Worm (Caenorhabditis elegans) whole organism, young adult: ENCODE measurements around the gene C46A5.6.

ENCODE experiments used
- B0035.1 ChIP-seq: sonication (generic microtip); optimal IDR thresholded peaks from 2 replicates; lab custom pipeline; 2016; ENCODE audit warnings: missing genetic modification characterization, mild to moderate bottlenecking, missing compliant biosample characterization, missing genotype, missing genetic modification reagents
- B0261.1 ChIP-seq: sonication (generic microtip); optimal IDR thresholded peaks from 2 replicates; lab custom pipeline; 2016; ENCODE audit warnings: mild to moderate bottlenecking, missing genetic modification characterization, moderate library complexity, missing compliant biosample characterization
- C06A6.2 ChIP-seq: fragments of 200-800 bp; sonication (Bioruptor generic); conservative IDR thresholded peaks from 2 replicates; pipeline ENCODE4 v1.3.6; 2022; ENCODE audit warnings: missing genetic modification characterization, missing compliant biosample characterization
- F37B4.10 ChIP-seq: fragments of 200-800 bp; sonication (Bioruptor generic); IDR thresholded peaks from 2 replicates; pipeline ENCODE4 v1.3.6; 2022; ENCODE audit warnings: missing genetic modification characterization, missing compliant biosample characterization
- F57A8.1 ChIP-seq: fragments of 200-800 bp; sonication (Bioruptor generic); optimal IDR thresholded peaks from 2 replicates; lab custom pipeline; 2018; ENCODE audit warnings: mild to moderate bottlenecking, missing genetic modification characterization, moderate library complexity, missing compliant biosample characterization
- F57C9.4 ChIP-seq: sonication (generic microtip); optimal IDR thresholded peaks from 2 replicates; lab custom pipeline; 2017; ENCODE audit warnings: mild to moderate bottlenecking, missing genetic modification characterization, missing compliant biosample characterization
- K11D2.4 ChIP-seq: fragments of 200-800 bp; sonication (Bioruptor generic); IDR thresholded peaks from 2 replicates; pipeline ENCODE4 v1.3.6; 2022; ENCODE audit warnings: missing genetic modification reagents, missing genetic modification characterization, missing compliant biosample characterization
- K12H6.12 ChIP-seq: fragments of 200-800 bp; sonication (Bioruptor generic); optimal IDR thresholded peaks from 2 replicates; lab custom pipeline; 2018; ENCODE audit warnings: mild to moderate bottlenecking, missing genetic modification characterization, missing compliant biosample characterization
- T26A5.8 ChIP-seq: sonication (generic microtip); optimal IDR thresholded peaks from 2 replicates; lab custom pipeline; 2016; ENCODE audit warnings: missing genetic modification characterization, missing compliant biosample characterization
- Y53G8AR.9 ChIP-seq: fragments of 200-800 bp; sonication (Bioruptor generic); conservative IDR thresholded peaks from 2 replicates; pipeline ENCODE4 v1.3.6; 2022; ENCODE audit warnings: missing genetic modification reagents, missing genetic modification characterization, missing compliant biosample characterization
- Y56A3A.18 ChIP-seq: fragments of 200-800 bp; sonication (Bioruptor generic); IDR thresholded peaks from 2 replicates; pipeline ENCODE4 v1.3.6; 2022; ENCODE audit warnings: missing genetic modification reagents, missing genetic modification characterization, missing compliant biosample characterization
- Y79H2A.3 ChIP-seq: fragments of 200-800 bp; sonication (Bioruptor generic); conservative IDR thresholded peaks from 2 replicates; pipeline ENCODE4 v1.3.6; 2022; ENCODE audit warnings: missing genetic modification reagents, missing genetic modification characterization, missing compliant biosample characterization
- Y95B8A.8 ChIP-seq: fragments of 200-800 bp; sonication (Bioruptor generic); IDR thresholded peaks from 2 replicates; pipeline ENCODE4 v1.3.6; 2022; ENCODE audit warnings: missing genetic modification reagents, missing genetic modification characterization, missing compliant biosample characterization
- ama-1 ChIP-seq, 3 experiments: fragments of 150-350 bp in 1 of 3; sonication (generic microtip) in 2 of 3; optimal IDR thresholded peaks; 2 replicates each; lab custom pipeline; 2014 to 2018; ENCODE audit warnings: missing biosample characterization in 2 of 3, missing genetic modification characterization in 2 of 3, missing genetic modification reagents in 2 of 3
- atf-7 ChIP-seq: sonication (generic microtip); optimal IDR thresholded peaks from 2 replicates; lab custom pipeline; 2017; ENCODE audit warnings: mild to moderate bottlenecking, missing genetic modification characterization, missing compliant biosample characterization
- bed-1 ChIP-seq: fragments of 200-800 bp; sonication (Bioruptor generic); IDR thresholded peaks from 2 replicates; pipeline ENCODE4 v1.3.6; 2022; ENCODE audit warnings: missing genetic modification reagents, missing genetic modification characterization, missing compliant biosample characterization
- ccch-3 ChIP-seq: fragments of 200-800 bp; sonication (Bioruptor generic); optimal IDR thresholded peaks from 2 replicates; lab custom pipeline; 2018; ENCODE audit warnings: mild to moderate bottlenecking, missing genetic modification characterization, missing compliant biosample characterization
- cebp-1 ChIP-seq, 2 experiments: fragments of 200-800 bp in 1 of 2; sonication (Bioruptor generic) in 1 of 2; sonication (generic microtip) in 1 of 2; IDR thresholded peaks in 1 of 2; optimal IDR thresholded peaks in 1 of 2; 2 replicates each; pipeline versions ENCODE4 v1.3.6 to Lab custom; 2017 to 2022; ENCODE audit warnings: missing compliant biosample characterization in 2 of 2, missing genetic modification characterization in 2 of 2, mild to moderate bottlenecking in 1 of 2, missing genetic modification reagents in 1 of 2, moderate library complexity in 1 of 2
- chd-7 ChIP-seq: sonication (generic microtip); optimal IDR thresholded peaks from 2 replicates; lab custom pipeline; 2016; ENCODE audit warnings: mild to moderate bottlenecking, missing genetic modification characterization, moderate library complexity, missing compliant biosample characterization
- dox-1 ChIP-seq: fragments of 200-800 bp; sonication (Bioruptor generic); IDR thresholded peaks from 2 replicates; pipeline ENCODE4 v1.3.6; 2022; ENCODE audit warnings: missing genetic modification reagents, missing genetic modification characterization, missing compliant biosample characterization
- egrh-3 ChIP-seq: fragments of 200-800 bp; sonication (Bioruptor generic); IDR thresholded peaks from 2 replicates; pipeline ENCODE4 v1.3.6; 2022; ENCODE audit warnings: missing genetic modification reagents, missing genetic modification characterization, missing compliant biosample characterization
- fkh-3 ChIP-seq: sonication (generic microtip); optimal IDR thresholded peaks from 2 replicates; lab custom pipeline; 2016; ENCODE audit warnings: mild to moderate bottlenecking, missing genetic modification characterization, missing compliant biosample characterization
- hlh-12 ChIP-seq: sonication (generic microtip); optimal IDR thresholded peaks from 2 replicates; lab custom pipeline; 2016; ENCODE audit warnings: missing genetic modification characterization, missing compliant biosample characterization
- hrde-1 ChIP-seq: sonication (generic microtip); optimal IDR thresholded peaks from 2 replicates; lab custom pipeline; 2016; ENCODE audit warnings: missing genetic modification characterization, mild to moderate bottlenecking, missing compliant biosample characterization, moderate library complexity, missing genotype, missing genetic modification reagents, borderline replicate concordance
- lag-1 ChIP-seq: fragments of 200-800 bp; sonication (Bioruptor generic); IDR thresholded peaks from 2 replicates; pipeline ENCODE4 v1.3.6; 2022; ENCODE audit warnings: missing genetic modification reagents, missing genetic modification characterization, missing compliant biosample characterization
- let-607 ChIP-seq, 2 experiments: fragments of 200-800 bp in 1 of 2; sonication (Bioruptor generic) in 1 of 2; sonication (generic microtip) in 1 of 2; optimal IDR thresholded peaks; 2 replicates each; lab custom pipeline; 2016 to 2018; ENCODE audit warnings: mild to moderate bottlenecking in 2 of 2, missing compliant biosample characterization in 2 of 2, missing genetic modification characterization in 2 of 2, moderate library complexity in 2 of 2, missing genotype in 1 of 2
- lin-26 ChIP-seq: fragments of 200-800 bp; sonication (Bioruptor generic); IDR thresholded peaks from 2 replicates; pipeline ENCODE4 v1.3.6; 2022; ENCODE audit warnings: missing genetic modification reagents, missing genetic modification characterization, missing compliant biosample characterization
- lin-54 ChIP-seq: fragments of 200-800 bp; sonication (Bioruptor generic); optimal IDR thresholded peaks from 2 replicates; lab custom pipeline; 2018; ENCODE audit warnings: mild to moderate bottlenecking, missing genetic modification characterization, missing compliant biosample characterization
- lsl-1 ChIP-seq: fragments of 200-800 bp; sonication (Bioruptor generic); optimal IDR thresholded peaks from 2 replicates; lab custom pipeline; 2018; ENCODE audit warnings: mild to moderate bottlenecking, missing genetic modification characterization, moderate library complexity, missing compliant biosample characterization
- madf-10 ChIP-seq: sonication (generic microtip); optimal IDR thresholded peaks from 2 replicates; lab custom pipeline; 2016; ENCODE audit warnings: mild to moderate bottlenecking, missing genetic modification characterization, missing compliant biosample characterization
- madf-8 ChIP-seq: fragments of 200-800 bp; sonication (Bioruptor generic); conservative IDR thresholded peaks from 2 replicates; pipeline ENCODE4 v1.3.6; 2022; ENCODE audit warnings: missing genetic modification reagents, missing genetic modification characterization, missing compliant biosample characterization
- nfyb-1 ChIP-seq: fragments of 200-800 bp; sonication (Bioruptor generic); IDR thresholded peaks from 2 replicates; pipeline ENCODE4 v1.3.6; 2022; ENCODE audit warnings: missing genetic modification reagents, missing genetic modification characterization, missing compliant biosample characterization
- nhr-80 ChIP-seq: sonication (generic microtip); optimal IDR thresholded peaks from 2 replicates; lab custom pipeline; 2016; ENCODE audit warnings: missing genetic modification characterization, missing compliant biosample characterization
- pha-4 ChIP-seq: fragments of 150-350 bp; sonication (generic microtip); optimal IDR thresholded peaks from 2 replicates; lab custom pipeline; 2014; ENCODE audit warnings: missing biosample characterization, missing genetic modification reagents, missing genetic modification characterization
- rpc-1 ChIP-seq, 2 experiments: fragments of 150-350 bp in 1 of 2; sonication (generic microtip) in 1 of 2; optimal IDR thresholded peaks; 2 replicates each; lab custom pipeline; 2014 to 2018; ENCODE audit warnings: missing biosample characterization in 1 of 2, missing genetic modification characterization in 1 of 2, missing genetic modification reagents in 1 of 2, missing genotype in 1 of 2
- sea-2 ChIP-seq: fragments of 200-800 bp; sonication (Bioruptor generic); IDR thresholded peaks from 2 replicates; pipeline ENCODE4 v1.3.6; 2022; ENCODE audit warnings: missing genetic modification characterization, missing compliant biosample characterization
- snpc-1.1 ChIP-seq: sonication (generic microtip); optimal IDR thresholded peaks from 2 replicates; lab custom pipeline; 2017; ENCODE audit warnings: missing genetic modification characterization, mild to moderate bottlenecking, missing compliant biosample characterization, antibody characterized with exemption, moderate library complexity, missing genotype, missing genetic modification reagents; ENCODE audit not compliant: insufficient read depth
- snpc-1.3 ChIP-seq: sonication (generic microtip); optimal IDR thresholded peaks from 2 replicates; lab custom pipeline; 2017; ENCODE audit warnings: missing genetic modification characterization, mild to moderate bottlenecking, missing compliant biosample characterization, antibody characterized with exemption, moderate library complexity, missing genotype, missing genetic modification reagents; ENCODE audit not compliant: insufficient read depth
- tbp1 ChIP-seq: fragments of 200-800 bp; sonication (Bioruptor generic); optimal IDR thresholded peaks from 2 replicates; lab custom pipeline; 2018; ENCODE audit warnings: mild to moderate bottlenecking, missing genetic modification characterization, missing compliant biosample characterization
- xnd-1 ChIP-seq: sonication (generic microtip); optimal IDR thresholded peaks from 2 replicates; lab custom pipeline; 2016; ENCODE audit warnings: missing genotype, missing genetic modification reagents, missing genetic modification characterization, missing compliant biosample characterization
- zfh-2 ChIP-seq: fragments of 200-800 bp; sonication (Bioruptor generic); conservative IDR thresholded peaks from 2 replicates; pipeline ENCODE4 v1.3.6; 2022; ENCODE audit warnings: missing genetic modification reagents, missing genetic modification characterization, missing compliant biosample characterization
- ztf-22 ChIP-seq: fragments of 200-800 bp; sonication (Bioruptor generic); optimal IDR thresholded peaks from 2 replicates; lab custom pipeline; 2018; ENCODE audit warnings: mild to moderate bottlenecking, missing genetic modification characterization, moderate library complexity, missing compliant biosample characterization
- ztf-28 ChIP-seq: fragments of 200-800 bp; sonication (Bioruptor generic); IDR thresholded peaks from 2 replicates; pipeline ENCODE4 v1.3.6; 2022; ENCODE audit warnings: missing genetic modification reagents, missing genetic modification characterization, missing compliant biosample characterization

Gene C46A5.6

ce11 chrIV:7717916-7718315 is 45.7 kb downstream of the C46A5.6 start, which contains the start of gene F33D4.6:
Gene F33D4.6, minus strand, starts transcription at chrIV:7718016.
- TF ChIP-seq bed-1 (GFP tag; lab: Robert Waterston, UW) (no peak), lsl-1 (GFP tag; lab: Kevin White, UChicago) (no peak), ccch-3 (GFP tag; lab: Kevin White, UChicago) (no peak), tbp1 (GFP tag; lab: Kevin White, UChicago) (no peak), dox-1 (GFP tag; lab: Robert Waterston, UW) (no peak), xnd-1 (no peak), atf-7 (tag; lab: Kevin White, UChicago) (no peak), K12H6.12 (no peak), ztf-28 (GFP tag; lab: Robert Waterston, UW) (no peak), zfh-2 (GFP tag; lab: Robert Waterston, UW) (no peak), ama-1 (optimal IDR thresholded peaks at IDR 0.05; lab: Kevin White, UChicago) (no peak), ama-1 (GFP tag; optimal IDR thresholded peaks at IDR 0.05; lab: Kevin White, UChicago) (no peak), B0261.1 (tag; lab: Kevin White, UChicago) (no peak), Y56A3A.18 (GFP tag; lab: Robert Waterston, UW) (no peak), Y53G8AR.9 (GFP tag; lab: Robert Waterston, UW) (no peak), snpc-1.1 (tag; lab: Kevin White, UChicago) (no peak), B0035.1 (tag; lab: Kevin White, UChicago) (no peak)
- TF ChIP-seq, all 124 proteins: peak for 0

ce11 chrIV:7712252-7712651 is 51.4 kb downstream of the C46A5.6 start:
- TF ChIP-seq fkh-3 (tag; lab: Kevin White, UChicago) (no peak), sea-2 (no peak)

ce11 chrIV:7710824-7711223 is 52.8 kb downstream of the C46A5.6 start, which contains the start of gene nhr-8:
Gene nhr-8, plus strand, starts transcription at chrIV:7710983.
- TF ChIP-seq lin-26 (GFP tag; lab: Robert Waterston, UW) (no peak), F57C9.4 (tag; lab: Kevin White, UChicago) (no peak), C06A6.2 (GFP tag; lab: Robert Waterston, UW) (no peak), chd-7 (no peak), tbp1 (GFP tag; lab: Kevin White, UChicago) (peak; percentile 5), madf-8 (GFP tag; lab: Robert Waterston, UW) (no peak), cebp-1 (GFP tag; IDR thresholded peaks at IDR 0.05; lab: Robert Waterston, UW) (peak; percentile 74; the same call in 1 of the 2 replicates), cebp-1 (tag; optimal IDR thresholded peaks at IDR 0.05; lab: Kevin White, UChicago) (peak; percentile 75), K12H6.12 (no peak), Y79H2A.3 (GFP tag; lab: Robert Waterston, UW) (no peak), F57A8.1 (GFP tag; lab: Kevin White, UChicago) (no peak), ztf-28 (GFP tag; lab: Robert Waterston, UW) (no peak), hrde-1 (tag; lab: Kevin White, UChicago) (no peak), T26A5.8 (tag; lab: Kevin White, UChicago) (no peak), let-607 (tag; optimal IDR thresholded peaks at IDR 0.05; lab: Kevin White, UChicago) (peak in 1 of 2 experiments; percentile 14), F37B4.10 (GFP tag; lab: Robert Waterston, UW) (no peak), madf-10 (tag; lab: Kevin White, UChicago) (peak; percentile 20), Y95B8A.8 (GFP tag; lab: Robert Waterston, UW) (no peak), lag-1 (GFP tag; lab: Robert Waterston, UW) (no peak), K11D2.4 (no peak), pha-4 (tag; lab: Kevin White, UChicago) (no peak), fkh-3 (tag; lab: Kevin White, UChicago) (no peak), snpc-1.3 (tag; lab: Kevin White, UChicago) (no peak), egrh-3 (no peak), lin-54 (GFP tag; lab: Kevin White, UChicago) (peak; percentile 2), ccch-3 (GFP tag; lab: Kevin White, UChicago) (no peak), hlh-12 (no peak), ztf-22 (GFP tag; lab: Kevin White, UChicago) (peak; percentile 12), nhr-80 (tag; lab: Kevin White, UChicago) (peak; percentile 97), bed-1 (GFP tag; lab: Robert Waterston, UW) (no peak), rpc-1 (optimal IDR thresholded peaks at IDR 0.05; lab: Kevin White, UChicago) (no peak), rpc-1 (tag; optimal IDR thresholded peaks at IDR 0.05; lab: Kevin White, UChicago) (no peak), dox-1 (GFP tag; lab: Robert Waterston, UW) (peak; percentile 52; the same call in 1 of the 2 replicates), nfyb-1 (GFP tag; lab: Robert Waterston, UW) (peak; percentile 70)
